Fruit fly (Drosophila melanogaster): ENCODE data around the gene CG11828.

The CG11828 gene

DNA sequence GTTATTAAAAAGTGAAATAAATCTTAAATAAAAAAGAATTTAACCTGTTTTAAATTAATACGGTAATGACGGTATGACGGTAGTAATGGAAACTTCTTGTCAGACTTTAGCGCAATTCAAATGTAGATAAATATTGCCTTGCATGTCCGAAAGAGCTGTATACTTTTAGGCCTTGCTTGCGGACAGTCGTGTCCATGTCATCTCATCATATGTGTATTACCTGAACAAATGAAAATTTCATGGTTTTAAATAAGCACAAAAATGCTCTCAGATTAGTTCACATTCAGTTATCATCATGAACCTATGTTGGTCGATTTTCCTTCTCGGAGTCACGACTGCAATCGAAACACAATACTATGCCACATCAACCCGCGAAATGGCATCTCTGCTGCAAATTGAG, at the start of gene CG11828:
Gene CG11828, plus strand, starts transcription at position 301 of the 400 bp plus-strand sequence.
- TF ChIP-seq CG8478 (optimal IDR thresholded peaks at IDR 0.05) (no peak), CTCF (optimal IDR thresholded peaks at IDR 0.05) (no peak)

DNA sequence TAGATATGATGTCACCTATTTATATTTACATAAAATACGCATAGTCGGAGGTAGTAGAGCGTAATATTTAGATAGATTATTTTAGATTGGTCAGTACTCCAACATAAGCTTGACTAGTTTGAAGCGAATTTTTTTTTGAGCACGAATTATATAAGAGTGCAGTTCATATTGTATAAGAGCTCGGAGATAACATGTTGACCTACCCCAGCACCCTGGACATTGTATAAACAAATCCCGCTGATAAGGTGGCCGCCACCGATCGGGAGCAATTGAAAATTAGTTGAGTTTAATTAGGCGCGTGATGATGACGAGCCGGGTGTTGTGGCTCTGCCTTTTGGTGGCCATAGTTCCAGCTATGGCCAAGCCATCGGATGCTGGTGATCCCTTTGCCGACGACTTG, 47.5 kb upstream of the CG11828 start, which contains the start of gene Nepl18:
Gene Nepl18, plus strand, starts transcription at position 277 of the 400 bp plus-strand sequence.
- TF ChIP-seq CG8478 (optimal IDR thresholded peaks at IDR 0.05) = no peak
- no peak for TF ChIP-seq CTCF (optimal IDR thresholded peaks at IDR 0.05)

DNA sequence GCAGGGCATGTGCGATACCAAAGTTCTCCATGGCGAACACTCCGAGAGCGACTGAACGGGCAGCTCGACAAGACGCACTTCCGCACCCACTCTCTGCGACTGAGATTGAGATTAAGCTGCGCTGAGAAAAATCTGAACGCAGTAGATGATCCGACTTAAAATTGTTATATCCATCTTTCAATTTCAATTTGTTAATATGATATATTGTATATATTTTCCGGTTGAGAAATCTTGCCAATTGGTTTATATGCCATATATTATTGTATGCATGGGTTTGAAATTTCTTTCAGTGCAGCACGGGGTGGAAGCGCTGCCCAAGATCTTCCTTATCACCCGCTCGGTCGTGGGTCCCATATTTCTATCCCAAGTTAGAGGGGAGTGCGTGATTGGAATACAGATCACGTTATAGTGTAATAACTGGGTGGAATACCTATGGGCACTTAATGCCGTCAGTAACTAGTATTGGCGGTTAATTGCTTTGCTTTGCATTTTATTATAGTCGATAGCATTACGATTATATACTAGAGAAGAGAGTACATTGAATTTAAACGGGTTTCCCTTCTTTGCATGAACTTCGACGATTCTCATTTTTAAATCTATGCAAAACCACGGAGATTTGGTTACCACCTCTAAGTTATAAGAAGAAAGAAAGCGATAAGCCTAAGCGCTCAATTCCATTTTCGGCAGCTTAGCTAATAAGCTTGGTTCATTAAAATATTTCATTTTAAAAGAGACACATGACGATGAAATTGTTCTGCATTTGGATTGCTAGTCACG, 42.6 kb upstream of the CG11828 start, which contains the start of the genes Nepl19 and Nepl20:
Gene Nepl19, minus strand, starts transcription at position 57 of the 777 bp plus-strand sequence.
Gene Nepl20, plus strand, starts transcription at position 727 of the 777 bp plus-strand sequence.
- no peak for TF ChIP-seq CTCF (optimal IDR thresholded peaks at IDR 0.05)
- no peak for TF ChIP-seq CG8478 (optimal IDR thresholded peaks at IDR 0.05)

DNA sequence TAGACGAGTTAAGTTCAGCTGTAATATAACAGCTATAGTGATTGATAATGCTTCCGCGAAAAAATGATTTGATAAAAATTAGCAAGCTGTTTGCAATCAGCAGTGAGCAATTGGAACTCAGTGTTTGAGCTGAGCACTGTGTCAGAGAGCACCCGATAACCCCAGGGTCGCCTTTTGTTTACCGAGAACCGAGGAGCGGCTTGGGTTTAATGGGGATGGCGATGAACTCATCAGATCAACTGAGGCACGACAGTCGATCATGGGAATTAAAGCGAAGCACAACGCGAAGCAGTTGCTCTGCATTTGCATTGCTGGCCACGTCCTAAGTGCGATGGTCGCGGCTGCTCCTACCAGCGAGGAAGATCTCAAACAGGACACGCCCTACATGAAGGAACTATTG, 39.4 kb upstream of the CG11828 start, which contains the start of gene Nepl21:
Gene Nepl21, plus strand, starts transcription at position 260 of the 400 bp plus-strand sequence.
- TF ChIP-seq CTCF (optimal IDR thresholded peaks at IDR 0.05) (no peak), CG8478 (optimal IDR thresholded peaks at IDR 0.05) (no peak)

DNA sequence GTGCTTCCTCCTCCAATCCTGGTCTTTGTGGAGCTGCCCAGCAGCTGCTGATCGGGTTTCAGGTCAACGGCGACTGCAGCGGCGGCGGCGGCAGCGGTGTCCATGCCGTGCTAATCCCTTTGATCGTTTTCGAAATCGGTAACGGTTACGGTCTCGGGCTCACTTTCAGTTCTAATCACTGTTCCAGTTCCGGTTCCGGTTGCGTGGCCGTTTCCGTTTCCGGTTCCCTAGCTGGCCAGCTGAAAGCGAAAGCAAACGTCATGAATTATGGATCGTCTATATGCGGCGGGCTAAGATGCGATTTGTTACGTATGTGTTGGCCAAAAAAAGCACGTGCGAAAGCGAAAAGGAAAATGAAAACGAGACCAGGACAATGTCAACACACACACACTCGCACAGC, 36.0 kb upstream of the CG11828 start:
- TF ChIP-seq CTCF (optimal IDR thresholded peaks at IDR 0.05) = no peak
- TF ChIP-seq CG8478 (optimal IDR thresholded peaks at IDR 0.05) = no peak

DNA sequence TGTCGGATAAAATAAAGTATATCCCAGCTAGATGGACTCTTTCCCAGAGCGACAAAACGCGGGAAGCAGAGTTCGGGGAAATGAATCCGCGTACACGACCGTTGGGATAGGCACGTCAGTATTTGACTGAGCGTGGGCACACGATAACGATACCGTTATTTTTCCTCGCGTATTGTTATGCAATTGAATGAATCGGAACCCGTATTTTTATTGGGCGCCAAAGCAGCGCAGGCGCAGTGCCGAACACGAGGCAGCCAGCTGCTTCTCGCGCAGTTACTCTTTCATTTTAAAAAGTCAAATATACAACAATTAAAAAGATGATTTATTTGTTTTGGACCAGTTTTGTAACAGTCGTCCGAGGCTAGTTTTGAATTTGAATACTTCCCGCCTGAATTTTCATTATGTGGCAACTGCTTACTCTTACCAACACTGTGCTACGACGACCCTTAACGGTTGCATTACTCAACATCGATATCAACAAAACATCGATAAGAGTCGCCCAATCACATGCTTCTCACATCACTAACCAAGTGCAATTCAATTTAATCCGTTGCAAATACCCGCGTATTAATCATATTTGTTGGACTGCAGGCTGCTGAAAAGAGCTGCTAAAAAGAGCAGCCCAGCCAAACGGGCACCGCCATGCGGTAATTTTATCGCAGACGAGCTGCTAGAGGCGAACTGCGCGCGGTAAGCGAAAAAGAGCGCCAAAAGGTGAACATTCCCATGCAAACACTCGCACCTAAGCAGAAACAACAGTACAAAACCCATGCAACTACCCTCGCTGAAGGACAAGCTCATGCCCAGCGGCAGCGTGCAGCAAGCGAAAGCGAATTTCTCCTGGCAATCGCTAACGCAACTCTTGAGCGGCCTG, 35.0 kb upstream of the CG11828 start, which contains the start of the genes CG33203 and Doa:
Gene CG33203, minus strand, starts transcription at position 151 of the 874 bp plus-strand sequence.
Gene Doa, plus strand, starts transcription at position 515 of the 874 bp plus-strand sequence.
- peak; percentile 38 to 43 for TF ChIP-seq CTCF (optimal IDR thresholded peaks at IDR 0.05)
- no peak for TF ChIP-seq CG8478 (optimal IDR thresholded peaks at IDR 0.05)

DNA sequence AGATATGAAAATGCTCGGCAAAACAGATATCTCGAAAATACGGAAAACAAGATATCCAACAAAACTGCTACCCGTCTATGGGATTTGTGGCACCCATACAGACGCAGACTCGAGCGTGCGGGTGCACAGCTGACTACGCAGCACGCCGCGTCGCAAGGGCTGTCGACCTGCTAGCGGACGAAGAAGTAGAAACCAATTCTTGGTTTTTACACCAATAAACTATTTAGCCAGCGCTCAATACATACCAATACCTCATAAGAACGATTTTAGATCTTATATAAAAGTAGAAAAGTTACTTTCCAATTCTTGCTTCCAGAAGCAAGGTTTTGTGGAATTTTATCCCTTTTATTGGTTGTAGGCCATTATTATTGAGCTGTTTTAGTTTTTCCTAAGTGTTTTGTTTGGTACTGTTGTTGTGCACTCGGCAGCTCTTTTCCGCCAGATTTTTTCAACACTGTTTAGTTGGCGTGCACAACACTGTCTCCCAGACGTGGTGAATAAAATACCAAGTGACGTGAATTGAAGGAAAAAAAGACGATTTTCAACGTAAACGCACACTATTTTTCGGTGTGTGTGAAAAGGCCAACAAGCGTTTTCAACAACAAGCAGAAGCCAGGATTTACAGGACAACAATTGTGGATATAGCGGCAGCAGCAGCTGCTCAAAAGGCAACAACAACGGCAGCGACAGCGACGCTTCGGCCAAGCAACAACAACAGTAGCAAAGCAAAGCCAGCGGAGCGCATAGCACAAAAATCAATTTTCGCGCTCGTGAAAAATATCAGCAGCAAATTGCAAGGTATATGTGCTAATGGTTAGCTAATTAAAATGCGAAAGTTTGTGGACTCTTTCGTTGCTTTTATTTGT, 34.0 kb upstream of the CG11828 start:
- TF ChIP-seq CG8478 (optimal IDR thresholded peaks at IDR 0.05) = no peak
- no peak for TF ChIP-seq CTCF (optimal IDR thresholded peaks at IDR 0.05)

DNA sequence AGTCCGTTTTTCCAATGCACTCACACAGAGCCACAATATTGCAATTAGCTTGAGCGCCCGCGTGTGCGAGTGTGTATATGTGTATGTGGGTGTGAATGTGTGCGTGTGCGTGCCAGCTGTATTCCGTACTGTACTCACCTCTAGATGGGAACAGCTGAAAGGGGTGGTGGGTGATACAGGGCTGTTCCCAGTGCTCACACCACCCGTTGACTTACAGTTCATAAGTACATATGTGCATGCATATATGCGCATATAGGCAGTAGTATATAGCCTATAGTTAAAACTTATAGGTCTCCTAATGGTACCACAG, 33.5 kb upstream of the CG11828 start:
- TF ChIP-seq CG8478 (optimal IDR thresholded peaks at IDR 0.05) (no peak), CTCF (optimal IDR thresholded peaks at IDR 0.05) (no peak)

DNA sequence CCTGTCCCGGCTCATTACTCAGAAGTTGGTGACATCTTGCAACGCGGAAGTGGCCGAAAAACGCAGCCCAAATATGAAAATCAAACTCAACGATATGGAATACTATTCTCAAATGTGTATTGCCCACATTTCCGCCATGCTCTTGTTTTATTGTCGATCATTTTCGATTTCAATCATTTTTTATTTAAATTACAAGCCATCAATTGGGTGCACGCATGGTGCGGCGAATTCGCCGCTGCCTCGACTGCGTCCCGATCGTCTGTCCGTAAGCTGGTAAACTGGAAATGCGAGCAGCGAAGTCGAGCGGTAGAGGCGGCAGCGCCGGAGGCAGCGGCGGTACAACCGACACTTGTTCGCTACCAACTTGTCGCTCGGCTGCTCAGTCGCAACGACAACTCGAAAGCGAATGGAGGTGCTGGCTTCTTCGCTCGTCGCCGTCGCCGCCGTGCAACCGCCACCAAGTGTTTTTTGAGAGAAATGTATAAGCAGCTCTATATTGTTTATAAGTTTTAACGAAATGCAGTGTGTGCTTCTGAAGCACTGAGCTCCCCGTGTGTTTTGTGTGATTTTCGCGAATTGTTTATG, 31.2 kb upstream of the CG11828 start:
- TF ChIP-seq CTCF (optimal IDR thresholded peaks at IDR 0.05) = no peak
- no peak for TF ChIP-seq CG8478 (optimal IDR thresholded peaks at IDR 0.05)

DNA sequence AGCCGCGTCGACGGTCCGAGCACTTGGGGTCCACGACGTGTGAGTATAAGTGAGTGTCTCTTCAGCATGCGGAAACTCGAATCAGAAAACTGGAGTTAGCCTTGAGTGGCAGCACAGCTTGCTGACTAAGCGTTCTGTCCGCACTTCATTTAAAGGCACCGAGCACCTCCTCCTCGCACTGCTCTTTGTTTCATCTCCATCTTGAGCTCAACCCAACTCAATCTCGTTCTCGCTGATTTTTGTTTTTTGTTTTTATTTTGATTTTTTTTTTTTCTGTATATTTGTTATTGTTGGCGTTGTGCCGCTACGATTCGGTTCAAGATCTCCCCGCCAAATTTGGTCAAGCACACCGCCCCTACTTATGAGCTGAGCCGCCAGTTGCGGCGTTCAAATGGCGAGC, 27.8 kb upstream of the CG11828 start:
- no peak for TF ChIP-seq CG8478 (optimal IDR thresholded peaks at IDR 0.05)
- TF ChIP-seq CTCF (optimal IDR thresholded peaks at IDR 0.05) = no peak

DNA sequence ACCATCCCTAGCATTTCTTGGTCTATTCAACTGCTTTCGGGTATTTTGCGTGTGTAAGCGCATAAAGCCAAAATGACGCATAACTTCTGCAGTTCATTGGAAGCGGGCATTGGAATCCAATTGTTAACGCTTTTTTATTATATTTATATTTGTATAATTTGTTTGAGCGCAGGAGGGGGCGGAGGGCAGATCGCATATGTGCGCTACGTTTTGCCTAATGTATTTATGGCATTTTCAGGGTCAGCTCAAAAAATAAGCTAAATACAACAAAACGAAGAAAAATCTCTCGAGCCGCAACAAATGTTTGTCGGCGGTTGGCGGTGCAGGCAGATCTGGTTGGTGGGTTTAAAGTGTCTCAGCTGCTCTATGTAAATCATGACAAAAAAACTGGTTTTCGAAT, 25.0 kb upstream of the CG11828 start:
- TF ChIP-seq CTCF (optimal IDR thresholded peaks at IDR 0.05) = no peak
- no peak for TF ChIP-seq CG8478 (optimal IDR thresholded peaks at IDR 0.05)

DNA sequence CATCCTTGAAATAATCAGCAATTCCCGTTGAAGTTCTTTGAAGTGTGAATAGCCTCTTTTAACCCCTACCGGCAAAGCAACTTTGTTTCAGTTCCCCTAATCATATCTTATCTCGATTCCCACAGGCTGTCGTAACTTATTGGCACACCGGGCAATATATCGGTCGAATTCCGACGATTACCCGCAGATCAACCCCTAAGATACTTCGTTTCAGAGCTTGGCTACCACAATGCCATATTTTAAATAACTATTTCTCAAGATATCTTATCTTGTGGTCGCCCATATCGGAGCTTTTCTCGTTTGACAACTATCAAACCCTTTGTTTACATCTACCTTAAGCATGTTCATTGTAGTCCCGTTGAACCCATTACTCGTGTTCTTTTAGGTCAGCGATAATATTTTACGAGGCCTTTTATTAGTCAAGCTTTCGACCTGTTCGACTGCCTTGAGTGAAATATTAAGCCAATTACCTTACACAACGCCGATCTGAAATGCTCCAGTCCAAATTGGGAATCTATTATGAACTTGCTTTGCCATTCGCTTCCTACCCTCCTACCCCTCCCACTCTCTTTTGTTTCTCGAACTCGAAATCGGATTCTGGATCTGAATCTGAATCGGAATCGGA, 23.8 kb upstream of the CG11828 start:
- TF ChIP-seq CG8478 (optimal IDR thresholded peaks at IDR 0.05) (no peak), CTCF (optimal IDR thresholded peaks at IDR 0.05) (no peak)

DNA sequence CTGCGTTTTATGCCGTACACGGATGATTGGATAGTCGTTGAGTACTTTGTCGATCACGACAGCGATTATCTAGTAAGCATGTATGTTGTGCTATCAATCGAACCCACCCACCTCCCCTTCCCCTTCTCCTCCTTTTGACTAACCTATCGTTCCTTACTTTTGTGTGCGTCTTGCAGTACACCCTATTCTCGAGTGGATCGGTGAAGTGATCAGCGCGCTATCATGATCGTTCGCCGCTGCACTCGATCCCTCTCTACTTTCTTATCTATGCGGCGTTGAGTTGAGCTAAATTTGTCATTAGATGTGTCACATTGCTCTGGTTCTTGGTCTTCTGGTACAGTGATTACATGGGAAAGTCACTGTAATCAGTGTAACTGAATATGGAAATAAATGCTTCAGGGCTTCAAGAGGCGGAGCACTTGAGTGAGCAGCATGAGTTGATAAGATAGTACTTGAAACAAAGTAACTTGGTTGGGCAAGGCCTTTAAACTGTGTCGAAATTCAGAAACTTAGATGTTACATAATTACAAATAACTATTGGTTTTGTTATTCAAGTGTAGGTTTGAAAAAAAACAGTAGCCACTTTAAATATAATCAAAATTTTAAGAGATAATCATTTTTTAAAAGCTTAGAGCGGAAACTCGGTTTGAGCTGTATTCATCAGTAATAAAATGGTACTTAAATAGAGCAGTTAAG, 21.2 kb upstream of the CG11828 start:
- no peak for TF ChIP-seq CTCF (optimal IDR thresholded peaks at IDR 0.05)
- TF ChIP-seq CG8478 (optimal IDR thresholded peaks at IDR 0.05) = no peak

Data from S2 (cell line).